Worm (Caenorhabditis elegans): ENCODE measurements around the gene mec-1.

mec-1 gene

ce11 chrV:6979019-6979418 is 22.7 kb downstream of the mec-1 start, which contains the start of gene sre-12:
Gene sre-12, minus strand, starts transcription at chrV:6979119.
- TF ChIP-seq lsy-2 (tag; optimal IDR thresholded peaks at IDR 0.05) (no peak), pax-3 (tag; optimal IDR thresholded peaks at IDR 0.05) (no peak), nhr-12 (tag; optimal IDR thresholded peaks at IDR 0.05) (no peak), ceh-88 (GFP tag; IDR thresholded peaks at IDR 0.05) (no peak), isw-1 (GFP tag; IDR thresholded peaks at IDR 0.05) (no peak), hpl-2 (GFP tag; optimal IDR thresholded peaks at IDR 0.05) (no peak), F16B12.6 (tag; optimal IDR thresholded peaks at IDR 0.05) (no peak), hlh-17 (GFP tag; optimal IDR thresholded peaks at IDR 0.05; ENCODE audit: borderline replicate concordance) (no peak), nhr-47 (tag; optimal IDR thresholded peaks at IDR 0.05) (no peak)

- TF ChIP-seq nhr-77 (tag; optimal IDR thresholded peaks at IDR 0.05) (no peak), nhr-19 (GFP tag; conservative IDR thresholded peaks at IDR 0.05) (no peak), ets-5 (GFP tag; IDR thresholded peaks at IDR 0.05) (no peak), pax-3 (tag; optimal IDR thresholded peaks at IDR 0.05) (no peak), pag-3 (tag; optimal IDR thresholded peaks at IDR 0.05; ENCODE audit: borderline replicate concordance, insufficient read depth) (no peak), unc-98 (GFP tag; IDR thresholded peaks at IDR 0.05) (no peak)
Observed at ce11 chrV:6982813-6983212, 26.5 kb downstream of the mec-1 start, which contains the start of gene nhr-161. Gene nhr-161, minus strand, starts transcription at chrV:6982913.

ce11 chrV:6985943-6986342 is 29.6 kb downstream of the mec-1 start, which contains the start of gene nhr-163:
Gene nhr-163, minus strand, starts transcription at chrV:6986043.
- TF ChIP-seq dsc-1 (tag; optimal IDR thresholded peaks at IDR 0.05) (no peak), ces-1 (GFP tag; optimal IDR thresholded peaks at IDR 0.05) (no peak), elt-2 (tag; optimal IDR thresholded peaks at IDR 0.05) (no peak), lin-14 (GFP tag; optimal IDR thresholded peaks at IDR 0.05) (no peak), ceh-90 (tag; optimal IDR thresholded peaks at IDR 0.05) (no peak), Y116A8C.19 (tag; optimal IDR thresholded peaks at IDR 0.05; ENCODE audit: borderline replicate concordance) (no peak), aly-2 (tag; optimal IDR thresholded peaks at IDR 0.05) (no peak), hlh-17 (GFP tag; optimal IDR thresholded peaks at IDR 0.05; ENCODE audit: borderline replicate concordance) (no peak)

ce11 chrV:6987673-6988072 is 31.3 kb downstream of the mec-1 start, which contains the start of gene nhr-139:
Gene nhr-139, minus strand, starts transcription at chrV:6987773.
- TF ChIP-seq swsn-7 (tag; optimal IDR thresholded peaks at IDR 0.05): no peak
- TF ChIP-seq snpc-4 (tag; optimal IDR thresholded peaks at IDR 0.05): no peak
- TF ChIP-seq ceh-8 (GFP tag; optimal IDR thresholded peaks at IDR 0.05): no peak
- TF ChIP-seq rnt-1 (tag; optimal IDR thresholded peaks at IDR 0.05): no peak
- TF ChIP-seq nhr-237 (tag; optimal IDR thresholded peaks at IDR 0.05): no peak
- no peak for TF ChIP-seq snu-23 (GFP tag; optimal IDR thresholded peaks at IDR 0.05)
- no peak for TF ChIP-seq ama-1 (optimal IDR thresholded peaks at IDR 0.05)
- no peak for TF ChIP-seq hlh-17 (GFP tag; optimal IDR thresholded peaks at IDR 0.05; ENCODE audit: borderline replicate concordance)
- TF ChIP-seq mef-2 (tag; optimal IDR thresholded peaks at IDR 0.05): no peak
- no peak for TF ChIP-seq lin-35 (GFP tag; optimal IDR thresholded peaks at IDR 0.05)
- TF ChIP-seq nhr-11 (tag; optimal IDR thresholded peaks at IDR 0.05): no peak
- no peak for TF ChIP-seq zip-4 (GFP tag; optimal IDR thresholded peaks at IDR 0.05)
- no peak for TF ChIP-seq Y116A8C.19 (tag; optimal IDR thresholded peaks at IDR 0.05; ENCODE audit: borderline replicate concordance)
- no peak for TF ChIP-seq isw-1 (GFP tag; IDR thresholded peaks at IDR 0.05)
- no peak for TF ChIP-seq nhr-12 (tag; optimal IDR thresholded peaks at IDR 0.05)
- TF ChIP-seq lin-13 (GFP tag; optimal IDR thresholded peaks at IDR 0.05): no peak
- TF ChIP-seq elt-3 (tag; optimal IDR thresholded peaks at IDR 0.05): no peak

- no peak for TF ChIP-seq lin-35 (GFP tag; optimal IDR thresholded peaks at IDR 0.05)
- peak; percentile 21 for TF ChIP-seq fkh-8 (tag; optimal IDR thresholded peaks at IDR 0.05)
- TF ChIP-seq hlh-4 (tag; optimal IDR thresholded peaks at IDR 0.05): no peak
- TF ChIP-seq ceh-63 (GFP tag; optimal IDR thresholded peaks at IDR 0.05): no peak
- TF ChIP-seq snu-23 (GFP tag; optimal IDR thresholded peaks at IDR 0.05): no peak
- TF ChIP-seq fkh-4 (tag; optimal IDR thresholded peaks at IDR 0.05; ENCODE audit: borderline replicate concordance): no peak
- no peak for TF ChIP-seq swsn-7 (tag; optimal IDR thresholded peaks at IDR 0.05)
- no peak for TF ChIP-seq sptf-1 (tag; optimal IDR thresholded peaks at IDR 0.05)
- no peak for TF ChIP-seq ceh-8 (GFP tag; optimal IDR thresholded peaks at IDR 0.05)
- TF ChIP-seq isw-1 (GFP tag; IDR thresholded peaks at IDR 0.05): no peak
- TF ChIP-seq efl-1 (optimal IDR thresholded peaks at IDR 0.05): no peak
- peak in 1 of 2 experiments; percentile 1 for TF ChIP-seq efl-1 (GFP tag; optimal IDR thresholded peaks at IDR 0.05 in 1 of 2)
- peak; percentile 60 for TF ChIP-seq nhr-85 (tag)
Observed at ce11 chrV:6989626-6990138, 33.3 kb downstream of the mec-1 start, which contains the start of gene nhr-140. Gene nhr-140, minus strand, starts transcription at chrV:6989676.
